Fruit fly (Drosophila melanogaster) whole organism, prepupa: ENCODE data around the gene CG14551.

Source experiments
- Blimp-1 ChIP-seq: fragments of 200-800 bp; sonication (Bioruptor generic); optimal IDR thresholded peaks from 3 replicates; lab custom pipeline; 2017; ENCODE audit warnings: missing biosample characterization, missing genetic modification characterization, mild to moderate bottlenecking, moderate library complexity, missing genetic modification reagents
- CG10631 ChIP-seq: fragments of 200-800 bp; sonication (Bioruptor generic); optimal IDR thresholded peaks from 2 replicates; lab custom pipeline; 2016; ENCODE audit warnings: missing biosample characterization, missing genetic modification characterization
- CG10669 ChIP-seq: fragments of 200-800 bp; sonication (Bioruptor generic); optimal IDR thresholded peaks from 3 replicates; lab custom pipeline; 2018; ENCODE audit warnings: missing biosample characterization, mild to moderate bottlenecking, missing genetic modification characterization, moderate library complexity
- CG11902 ChIP-seq: fragments of 200-800 bp; sonication (Bioruptor generic); optimal IDR thresholded peaks from 3 replicates; lab custom pipeline; 2016; ENCODE audit warnings: missing biosample characterization, missing genetic modification characterization
- CG1621 ChIP-seq: fragments of 200-800 bp; sonication (Bioruptor generic); optimal IDR thresholded peaks from 3 replicates; lab custom pipeline; 2018; ENCODE audit warnings: missing biosample characterization, mild to moderate bottlenecking, missing genetic modification characterization
- CG3032 ChIP-seq: fragments of 200-800 bp; optimal IDR thresholded peaks from 2 replicates; lab custom pipeline; 2019; ENCODE audit warnings: missing biosample characterization, mild to moderate bottlenecking, missing genetic modification characterization, moderate library complexity
- CG32006 ChIP-seq: fragments of 200-800 bp; sonication (Bioruptor generic); optimal IDR thresholded peaks from 3 replicates; lab custom pipeline; 2017; ENCODE audit warnings: missing biosample characterization, mild to moderate bottlenecking, missing genetic modification characterization
- CG3919 ChIP-seq: fragments of 200-800 bp; sonication (Bioruptor generic); optimal IDR thresholded peaks from 3 replicates; lab custom pipeline; 2016; ENCODE audit warnings: missing biosample characterization, missing genetic modification characterization
- CG4318 ChIP-seq: fragments of 200-800 bp; sonication (Bioruptor generic); optimal IDR thresholded peaks from 3 replicates; lab custom pipeline; 2017; ENCODE audit warnings: missing biosample characterization, mild to moderate bottlenecking, missing genetic modification characterization
- CG6163 ChIP-seq: fragments of 200-800 bp; sonication (Bioruptor generic); IDR thresholded peaks from 3 replicates; pipeline ENCODE4 v1.3.6; 2022; ENCODE audit warnings: missing biosample characterization, missing genetic modification characterization
- CG6276 ChIP-seq: fragments of 200-800 bp; sonication (Bioruptor generic); optimal IDR thresholded peaks from 2 replicates; lab custom pipeline; 2017; ENCODE audit warnings: missing biosample characterization, mild to moderate bottlenecking, missing genetic modification characterization
- CG6808 ChIP-seq: fragments of 200-800 bp; sonication (Bioruptor generic); optimal IDR thresholded peaks from 3 replicates; lab custom pipeline; 2017; ENCODE audit warnings: missing biosample characterization, missing genetic modification characterization, mild to moderate bottlenecking, moderate library complexity, missing genetic modification reagents
- CG6854 ChIP-seq: fragments of 200-800 bp; sonication (Bioruptor generic); optimal IDR thresholded peaks from 2 replicates; lab custom pipeline; 2017; ENCODE audit warnings: missing biosample characterization, mild to moderate bottlenecking, missing genetic modification characterization
- CG7368 ChIP-seq: fragments of 200-800 bp; sonication (Bioruptor generic); optimal IDR thresholded peaks from 3 replicates; lab custom pipeline; 2016; ENCODE audit warnings: missing biosample characterization, missing genetic modification characterization
- CG8119 ChIP-seq: fragments of 200-800 bp; sonication (Bioruptor generic); IDR thresholded peaks from 3 replicates; pipeline ENCODE4 v1.3.6; 2022; ENCODE audit warnings: missing biosample characterization, missing genetic modification characterization
- CG8319 ChIP-seq: fragments of 200-800 bp; sonication (Bioruptor generic); optimal IDR thresholded peaks from 3 replicates; lab custom pipeline; 2016; ENCODE audit warnings: missing biosample characterization, missing genetic modification characterization
- CG8632 ChIP-seq: fragments of 200-800 bp; sonication (Bioruptor generic); optimal IDR thresholded peaks from 3 replicates; lab custom pipeline; 2016; ENCODE audit warnings: missing biosample characterization, missing genetic modification characterization
- Eip75B ChIP-seq: fragments of 200-800 bp; sonication (Bioruptor generic); optimal IDR thresholded peaks from 3 replicates; lab custom pipeline; 2016; ENCODE audit warnings: missing biosample characterization, missing genetic modification characterization
- Eip78C ChIP-seq: fragments of 200-800 bp; sonication (Bioruptor generic); peaks from one replicate; lab custom pipeline; 2016; ENCODE audit warnings: missing biosample characterization, missing genetic modification characterization
- Ets21C ChIP-seq: fragments of 200-800 bp; sonication (Bioruptor generic); optimal IDR thresholded peaks from 3 replicates; lab custom pipeline; 2016; ENCODE audit warnings: missing biosample characterization, missing genetic modification characterization
- Hr38 ChIP-seq: sonication (Bioruptor generic); optimal IDR thresholded peaks from 2 replicates; lab custom pipeline; 2016; ENCODE audit warnings: missing biosample characterization, missing genetic modification characterization
- Hr39 ChIP-seq: fragments of 200-800 bp; sonication (Bioruptor generic); optimal IDR thresholded peaks from 2 replicates; lab custom pipeline; 2016; ENCODE audit warnings: missing biosample characterization, missing genetic modification characterization
- Hr4 ChIP-seq: fragments of 200-800 bp; sonication (Bioruptor generic); optimal IDR thresholded peaks from 3 replicates; lab custom pipeline; 2016; ENCODE audit warnings: missing biosample characterization, missing genetic modification characterization
- Lpt ChIP-seq: fragments of 200-800 bp; sonication (Bioruptor generic); optimal IDR thresholded peaks from 3 replicates; lab custom pipeline; 2016; ENCODE audit warnings: missing biosample characterization, missing genetic modification characterization
- OdsH ChIP-seq: fragments of 200-800 bp; sonication (Bioruptor generic); optimal IDR thresholded peaks from 3 replicates; lab custom pipeline; 2016; ENCODE audit warnings: missing biosample characterization, missing genetic modification characterization
- Sox102F ChIP-seq: fragments of 200-800 bp; sonication (Bioruptor generic); optimal IDR thresholded peaks from 2 replicates; lab custom pipeline; 2016; ENCODE audit warnings: missing biosample characterization, mild to moderate bottlenecking, missing genetic modification characterization
- Sox14 ChIP-seq: fragments of 200-800 bp; sonication (Bioruptor generic); optimal IDR thresholded peaks from 3 replicates; lab custom pipeline; 2016; ENCODE audit warnings: missing biosample characterization, missing genetic modification characterization
- Sox15 ChIP-seq: fragments of 200-800 bp; sonication (Bioruptor generic); optimal IDR thresholded peaks from 3 replicates; lab custom pipeline; 2016; ENCODE audit warnings: missing biosample characterization, missing genetic modification characterization
- acj6 ChIP-seq: fragments of 200-800 bp; sonication (Bioruptor generic); optimal IDR thresholded peaks from 3 replicates; lab custom pipeline; 2016; ENCODE audit warnings: missing biosample characterization, missing genetic modification characterization
- cyc ChIP-seq: fragments of 200-800 bp; sonication (Bioruptor generic); optimal IDR thresholded peaks from 3 replicates; lab custom pipeline; 2016; ENCODE audit warnings: missing biosample characterization, missing genetic modification characterization
- dac ChIP-seq: fragments of 200-800 bp; sonication (Bioruptor generic); optimal IDR thresholded peaks from 2 replicates; lab custom pipeline; 2017; ENCODE audit warnings: missing biosample characterization, mild to moderate bottlenecking, missing genetic modification characterization
- dsx ChIP-seq: fragments of 200-800 bp; optimal IDR thresholded peaks from 3 replicates; lab custom pipeline; 2019; ENCODE audit warnings: missing biosample characterization, mild to moderate bottlenecking, missing genetic modification characterization, moderate library complexity; ENCODE audit not compliant: poor library complexity, severe bottlenecking
- eg ChIP-seq: fragments of 200-800 bp; sonication (Bioruptor generic); IDR thresholded peaks from 3 replicates; pipeline ENCODE4 v1.3.6; 2022; ENCODE audit warnings: missing biosample characterization, missing genetic modification characterization
- esn ChIP-seq: fragments of 200-800 bp; sonication (Bioruptor generic); optimal IDR thresholded peaks from 2 replicates; lab custom pipeline; 2016; ENCODE audit warnings: missing biosample characterization, mild to moderate bottlenecking, missing genetic modification characterization, moderate library complexity
- fd59A ChIP-seq: fragments of 200-800 bp; sonication (Bioruptor generic); optimal IDR thresholded peaks from 2 replicates; lab custom pipeline; 2017; ENCODE audit warnings: missing biosample characterization, mild to moderate bottlenecking, missing genetic modification characterization, missing genetic modification reagents
- fd85E ChIP-seq: fragments of 200-800 bp; sonication (Bioruptor generic); optimal IDR thresholded peaks from 3 replicates; lab custom pipeline; 2016; ENCODE audit warnings: missing biosample characterization, missing genetic modification characterization
- fkh ChIP-seq: fragments of 200-800 bp; sonication (Bioruptor generic); optimal IDR thresholded peaks from 3 replicates; lab custom pipeline; 2017; ENCODE audit warnings: missing biosample characterization, mild to moderate bottlenecking, missing genetic modification characterization, moderate library complexity
- pdm3 ChIP-seq: fragments of 200-800 bp; sonication (Bioruptor generic); optimal IDR thresholded peaks from 3 replicates; lab custom pipeline; 2016; ENCODE audit warnings: missing biosample characterization, missing genetic modification characterization
- salr ChIP-seq, 2 experiments: fragments of 200-800 bp; sonication (Bioruptor generic); optimal IDR thresholded peaks; 3 replicates each; lab custom pipeline; 2016 to 2018; ENCODE audit warnings: missing biosample characterization in 2 of 2, missing genetic modification characterization in 2 of 2, mild to moderate bottlenecking in 1 of 2
- spab ChIP-seq: fragments of 200-800 bp; sonication (Bioruptor generic); optimal IDR thresholded peaks from 2 replicates; lab custom pipeline; 2017; ENCODE audit warnings: missing biosample characterization, mild to moderate bottlenecking, missing genetic modification characterization, missing genetic modification reagents
- ss ChIP-seq, 2 experiments: fragments of 200-800 bp; sonication (Bioruptor generic); optimal IDR thresholded peaks; 2 replicates in 1 of 2; 3 replicates in 1 of 2; lab custom pipeline; 2017 to 2018; ENCODE audit warnings: mild to moderate bottlenecking in 2 of 2, missing biosample characterization in 2 of 2, missing genetic modification characterization in 2 of 2, moderate library complexity in 1 of 2
- svp ChIP-seq: fragments of 200-800 bp; sonication (Bioruptor generic); peaks from one replicate; lab custom pipeline; 2016; ENCODE audit warnings: missing biosample characterization, missing genetic modification characterization
- topi ChIP-seq: fragments of 200-800 bp; sonication (Bioruptor generic); optimal IDR thresholded peaks from 3 replicates; lab custom pipeline; 2016; ENCODE audit warnings: missing biosample characterization, missing genetic modification characterization
- vri ChIP-seq: fragments of 200-800 bp; sonication (Bioruptor generic); optimal IDR thresholded peaks from 3 replicates; lab custom pipeline; 2016; ENCODE audit warnings: missing biosample characterization, mild to moderate bottlenecking, missing genetic modification characterization

The CG14551 gene

DNA sequence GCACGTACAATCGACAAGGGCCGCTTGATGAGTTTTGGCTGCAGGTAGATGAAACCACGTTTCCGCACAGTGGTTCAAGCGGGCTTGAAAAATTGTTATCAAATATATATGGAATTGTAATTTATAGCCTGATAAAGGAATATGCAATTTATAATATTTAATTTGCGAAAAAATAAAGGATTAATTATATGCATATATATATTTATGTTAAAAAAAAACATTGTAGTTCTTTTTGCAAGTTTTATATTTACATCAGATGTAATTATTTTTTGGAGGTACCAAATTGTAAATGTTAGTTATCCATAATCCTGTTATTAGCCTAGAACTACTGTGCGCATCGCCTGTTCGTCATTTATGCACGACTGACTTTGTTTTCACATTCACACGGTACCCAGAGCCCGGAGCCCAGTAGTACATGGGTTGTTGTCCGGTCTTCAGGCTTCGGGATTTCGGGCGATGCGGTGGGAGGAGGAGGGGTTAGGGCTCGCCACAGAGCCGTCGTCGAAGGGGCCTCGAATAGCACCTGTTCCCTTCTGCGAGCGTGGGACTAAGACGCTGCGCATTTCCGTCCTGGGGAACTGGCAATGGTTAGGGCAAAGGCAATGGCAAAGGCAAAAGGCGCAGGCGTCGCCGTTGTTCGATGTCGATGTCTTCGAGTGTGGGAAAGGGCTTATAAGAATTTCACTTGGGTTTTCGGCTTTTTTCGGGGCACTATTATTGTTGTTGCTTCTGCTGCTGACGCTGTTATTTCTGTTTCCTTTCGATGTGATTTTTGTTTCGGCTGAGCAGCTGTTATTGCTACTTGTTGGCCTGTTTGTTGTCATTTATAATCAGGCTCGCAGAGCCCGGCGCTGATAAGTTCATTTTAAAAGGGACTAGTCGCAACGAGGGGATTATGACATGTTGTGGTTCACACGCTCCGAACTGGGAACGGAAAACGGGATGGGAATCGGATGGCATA, 44.8 kb downstream of the CG14551 start (continued):
- peak; percentile 63 for TF ChIP-seq fkh (GFP tag; lab: Kevin White, UChicago)
- peak; percentile 85 for TF ChIP-seq CG11902 (GFP tag; lab: Kevin White, UChicago)
- peak; percentile 97 for TF ChIP-seq Eip78C (GFP tag; lab: Kevin White, UChicago)
- peak; percentile 95 for TF ChIP-seq CG3032 (tag; lab: Kevin White, UChicago)
- peak; percentile 90 for TF ChIP-seq CG6854 (GFP tag; lab: Kevin White, UChicago)
- peak; percentile 77 for TF ChIP-seq CG1621 (tag; lab: Kevin White, UChicago)
- peak; percentile 92 for TF ChIP-seq acj6 (GFP tag; lab: Kevin White, UChicago)
- peak; percentile 97 for TF ChIP-seq ss (GFP tag; optimal IDR thresholded peaks at IDR 0.05; lab: Kevin White, UChicago)
- TF ChIP-seq CG4318 (GFP tag; lab: Kevin White, UChicago): peak; percentile 81
- TF ChIP-seq dac (GFP tag; lab: Kevin White, UChicago): peak; percentile 64
- TF ChIP-seq CG8319 (GFP tag; lab: Kevin White, UChicago): peak; percentile 85
- peak; percentile 73 for TF ChIP-seq fd85E
- TF ChIP-seq Sox102F (GFP tag; lab: Kevin White, UChicago): peak; percentile 82
- peak; percentile 18 for TF ChIP-seq Ets21C (GFP tag; lab: Kevin White, UChicago)
- peak; percentile 95 for TF ChIP-seq spab (GFP tag; lab: Kevin White, UChicago)
- TF ChIP-seq pdm3 (GFP tag; lab: Kevin White, UChicago): peak; percentile 69
- peak; percentile 68 for TF ChIP-seq eg
- TF ChIP-seq CG32006 (GFP tag; lab: Kevin White, UChicago): peak; percentile 88
- TF ChIP-seq, all 60 proteins: peak for 58

DNA sequence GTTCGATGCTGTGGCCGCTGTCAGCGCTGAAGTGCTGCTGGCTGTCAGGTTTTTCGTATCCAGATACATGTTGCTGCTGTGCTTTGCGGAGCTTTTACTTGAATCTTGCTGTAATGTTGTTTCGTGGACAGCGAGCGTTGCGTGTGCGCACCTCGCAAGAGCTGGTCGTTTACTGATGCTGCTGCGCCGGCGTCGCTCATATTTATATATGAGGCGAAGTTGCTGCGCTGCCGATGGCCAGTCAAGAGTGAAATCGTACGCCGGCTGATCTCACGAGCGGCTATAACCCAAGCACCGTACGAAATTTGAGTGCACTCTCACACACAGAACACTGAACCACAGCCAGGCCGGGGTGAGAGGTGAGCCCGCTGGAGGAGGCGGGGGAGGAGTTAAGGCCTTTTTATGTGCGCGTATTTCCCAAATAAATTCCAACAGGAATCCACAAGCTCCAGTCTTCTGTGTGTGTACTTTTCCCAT, 45.5 kb downstream of the CG14551 start:
- TF ChIP-seq fd59A (no peak), CG6163 (0 out of 3 replicates have a peak, but pooled peaks have one; percentile 27)
- TF ChIP-seq, all 60 proteins: peak for 1

DNA sequence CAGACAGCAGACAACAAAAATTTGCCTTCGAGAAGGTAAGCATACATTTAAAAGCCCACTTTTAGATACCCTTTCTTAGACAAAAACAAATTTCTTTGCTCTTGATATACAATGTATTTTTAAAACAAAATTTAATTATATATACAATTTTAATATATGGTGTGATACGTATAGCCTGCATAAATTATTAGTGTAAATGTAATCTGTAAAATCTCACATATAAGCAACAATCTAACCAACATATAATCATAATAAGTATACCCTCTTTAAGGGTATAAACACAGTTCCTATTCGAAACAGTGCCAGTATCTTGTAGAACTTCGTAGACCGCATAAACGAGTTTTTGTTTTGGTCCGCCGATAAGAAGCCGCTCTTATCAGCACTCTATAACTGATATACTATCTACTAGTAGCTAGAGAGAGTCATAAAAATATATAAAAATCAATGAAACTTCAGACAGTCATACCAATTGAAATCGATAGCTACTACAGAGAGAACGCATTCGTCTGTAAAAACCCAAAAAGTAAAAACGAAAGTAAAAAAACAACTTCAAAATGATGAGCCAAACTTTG, 48.5 kb downstream of the CG14551 start, which contains the start of gene Kaz-m1:
TSS of gene Kaz-m1 (plus strand) at position 460 of the 572 bp plus-strand sequence.
- no peak for TF ChIP-seq dac (GFP tag; lab: Kevin White, UChicago)
- no peak for TF ChIP-seq Eip75B
- no peak for TF ChIP-seq CG3919 (GFP tag; lab: Kevin White, UChicago)
- TF ChIP-seq cyc (GFP tag; lab: Kevin White, UChicago): no peak
- TF ChIP-seq topi: no peak
- no peak for TF ChIP-seq pdm3 (GFP tag; lab: Kevin White, UChicago)
- no peak for TF ChIP-seq Sox14 (GFP tag; lab: Kevin White, UChicago)
- peak; percentile 27 for TF ChIP-seq Eip78C (GFP tag; lab: Kevin White, UChicago)
- no peak for TF ChIP-seq salr (GFP tag; optimal IDR thresholded peaks at IDR 0.05; lab: Kevin White, UChicago)
- TF ChIP-seq dsx (GFP tag; lab: Kevin White, UChicago): peak; percentile 22
- no peak for TF ChIP-seq OdsH (GFP tag; lab: Kevin White, UChicago)
- TF ChIP-seq eg: no peak
- TF ChIP-seq CG8632 (GFP tag; lab: Kevin White, UChicago): no peak
- TF ChIP-seq svp (GFP tag; lab: Kevin White, UChicago): no peak
- TF ChIP-seq CG8119 (GFP tag; lab: Robert Waterston, UW): no peak
- TF ChIP-seq Lpt (GFP tag; lab: Kevin White, UChicago): no peak
- no peak for TF ChIP-seq esn (GFP tag; lab: Kevin White, UChicago)
- TF ChIP-seq CG6276 (GFP tag; lab: Kevin White, UChicago): no peak
- no peak for TF ChIP-seq Hr4 (GFP tag; lab: Kevin White, UChicago)
- no peak for TF ChIP-seq Hr38 (GFP tag; lab: Kevin White, UChicago)
- TF ChIP-seq CG1621 (tag; lab: Kevin White, UChicago): no peak
- no peak for TF ChIP-seq CG10669
- TF ChIP-seq fkh (GFP tag; lab: Kevin White, UChicago): no peak
- no peak for TF ChIP-seq Hr39
- TF ChIP-seq Blimp-1 (GFP tag; lab: Kevin White, UChicago): no peak
- peak; percentile 28 for TF ChIP-seq CG10631
- TF ChIP-seq CG3032 (tag; lab: Kevin White, UChicago): peak; percentile 29
- no peak for TF ChIP-seq vri (GFP tag; lab: Kevin White, UChicago)
- TF ChIP-seq CG7368: no peak
- TF ChIP-seq CG6163: no peak
- TF ChIP-seq Sox15 (GFP tag; lab: Kevin White, UChicago): no peak
- TF ChIP-seq CG6808 (GFP tag; lab: Kevin White, UChicago): no peak
- TF ChIP-seq CG4318 (GFP tag; lab: Kevin White, UChicago): no peak
